Fruit fly (Drosophila melanogaster) whole organism, wandering third instar larva: ENCODE results near the gene CG18404.

Experiments used
- CG32264 ChIP-seq: fragments of 200-800 bp; sonication (Bioruptor generic); optimal IDR thresholded peaks from 2 replicates; lab custom pipeline; 2016; ENCODE audit warnings: missing biosample characterization, missing genetic modification characterization
- CG9705 ChIP-seq: fragments of 200-800 bp; sonication (Bioruptor generic); optimal IDR thresholded peaks from 2 replicates; lab custom pipeline; 2018; ENCODE audit warnings: missing biosample characterization, mild to moderate bottlenecking, missing genetic modification characterization
- CrebA ChIP-seq: fragments of 200-800 bp; sonication (Bioruptor generic); optimal IDR thresholded peaks from 2 replicates; lab custom pipeline; 2016; ENCODE audit warnings: missing biosample characterization, mild to moderate bottlenecking, missing genetic modification characterization, borderline replicate concordance
- Dfd ChIP-seq: fragments of >200 bp; optimal IDR thresholded peaks from 2 replicates; lab custom pipeline; 2017; ENCODE audit warnings: missing biosample characterization, missing genetic modification characterization
- Dif ChIP-seq: fragments of 200-275, 200-300 bp; sonication (Bioruptor generic); optimal IDR thresholded peaks from 2 replicates; lab custom pipeline; 2018; ENCODE audit warnings: missing biosample characterization, missing genetic modification characterization; ENCODE audit not compliant: partially characterized antibody
- GATAd ChIP-seq: sonication (Bioruptor generic); optimal IDR thresholded peaks from 2 replicates; lab custom pipeline; 2016; ENCODE audit warnings: missing biosample characterization, missing genetic modification characterization
- HLH106 ChIP-seq: fragments of 200-800 bp; optimal IDR thresholded peaks from 3 replicates; lab custom pipeline; 2019; ENCODE audit warnings: missing biosample characterization, mild to moderate bottlenecking, missing genetic modification characterization, moderate library complexity
- Hnf4 ChIP-seq: fragments of 200-800 bp; sonication (Bioruptor generic); optimal IDR thresholded peaks from 2 replicates; lab custom pipeline; 2016; ENCODE audit warnings: missing biosample characterization, mild to moderate bottlenecking, missing genetic modification characterization
- Hr78 ChIP-seq: fragments of >200 bp; optimal IDR thresholded peaks from 2 replicates; lab custom pipeline; 2017; ENCODE audit warnings: missing biosample characterization, missing genetic modification characterization
- Jra ChIP-seq: sonication (Bioruptor generic); optimal IDR thresholded peaks from 2 replicates; lab custom pipeline; 2016; ENCODE audit warnings: missing biosample characterization, missing genetic modification characterization
- Myc ChIP-seq: fragments of >200 bp; optimal IDR thresholded peaks from 2 replicates; lab custom pipeline; 2017
- N ChIP-seq: fragments of >200 bp; optimal IDR thresholded peaks from 2 replicates; lab custom pipeline; 2018; ENCODE audit warnings: missing biosample characterization, missing external identifiers, missing genetic modification characterization
- OdsH ChIP-seq: fragments of 200-800 bp; sonication (Bioruptor generic); optimal IDR thresholded peaks from 2 replicates; lab custom pipeline; 2016; ENCODE audit warnings: missing biosample characterization, mild to moderate bottlenecking, missing genetic modification characterization
- Rel ChIP-seq, 2 experiments: fragments of 200-800 bp; sonication (Bioruptor generic) in 1 of 2; optimal IDR thresholded peaks; 2 replicates in 1 of 2; 3 replicates in 1 of 2; lab custom pipeline; 2016 to 2019; ENCODE audit warnings: mild to moderate bottlenecking in 2 of 2, missing biosample characterization in 2 of 2, missing genetic modification characterization in 2 of 2, moderate library complexity in 1 of 2
- Sp1 ChIP-seq: fragments of 200-800 bp; sonication (Bioruptor generic); optimal IDR thresholded peaks from 3 replicates; lab custom pipeline; 2019; ENCODE audit warnings: missing biosample characterization, mild to moderate bottlenecking, missing genetic modification characterization, moderate library complexity
- Vsx2 ChIP-seq: fragments of 200-300, 225-300 bp; sonication (Bioruptor generic); optimal IDR thresholded peaks from 2 replicates; lab custom pipeline; 2018; ENCODE audit warnings: missing biosample characterization, missing genetic modification characterization; ENCODE audit not compliant: partially characterized antibody
- br ChIP-seq: fragments of 200-800 bp; sonication (Bioruptor generic); optimal IDR thresholded peaks from 2 replicates; lab custom pipeline; 2016; ENCODE audit warnings: missing biosample characterization, missing genetic modification characterization
- brk ChIP-seq: fragments of 200-800 bp; sonication (Bioruptor generic); optimal IDR thresholded peaks from 2 replicates; lab custom pipeline; 2016; ENCODE audit warnings: missing biosample characterization, mild to moderate bottlenecking, missing genetic modification characterization
- dmrt93B ChIP-seq: fragments of 200-800 bp; sonication (Bioruptor generic); optimal IDR thresholded peaks from 2 replicates; lab custom pipeline; 2018; ENCODE audit warnings: missing biosample characterization, mild to moderate bottlenecking, missing genetic modification characterization
- dsf ChIP-seq: sonication (Bioruptor generic); optimal IDR thresholded peaks from 2 replicates; lab custom pipeline; 2016; ENCODE audit warnings: missing biosample characterization, missing genetic modification characterization, borderline replicate concordance
- ey ChIP-seq: fragments of 200-800 bp; sonication (Bioruptor generic); optimal IDR thresholded peaks from 2 replicates; lab custom pipeline; 2016; ENCODE audit warnings: missing biosample characterization, missing genetic modification characterization
- foxo ChIP-seq, 2 experiments: fragments of 200-800 bp; sonication (Bioruptor generic); optimal IDR thresholded peaks; 2 replicates in 1 of 2; 3 replicates in 1 of 2; lab custom pipeline; 2016 to 2017; ENCODE audit warnings: missing biosample characterization in 2 of 2, missing genetic modification characterization in 2 of 2
- fru ChIP-seq: fragments of 200-800 bp; sonication (Bioruptor generic); optimal IDR thresholded peaks from 3 replicates; lab custom pipeline; 2016; ENCODE audit warnings: missing biosample characterization, mild to moderate bottlenecking, missing genetic modification characterization
- h ChIP-seq: fragments of 200-800 bp; sonication (Bioruptor generic); optimal IDR thresholded peaks from 3 replicates; lab custom pipeline; 2016; ENCODE audit warnings: missing biosample characterization, mild to moderate bottlenecking, missing genetic modification characterization
- lola ChIP-seq: fragments of >200 bp; optimal IDR thresholded peaks from 2 replicates; lab custom pipeline; 2017; ENCODE audit warnings: missing biosample characterization, missing genetic modification characterization
- pan ChIP-seq: fragments of >200 bp; optimal IDR thresholded peaks from 2 replicates; lab custom pipeline; 2017
- psq ChIP-seq: fragments of 200-800 bp; sonication (Bioruptor generic); optimal IDR thresholded peaks from 3 replicates; lab custom pipeline; 2017; ENCODE audit warnings: missing biosample characterization, mild to moderate bottlenecking, missing genetic modification characterization, moderate library complexity
- rgr ChIP-seq: fragments of 200-800 bp; sonication (Bioruptor generic); optimal IDR thresholded peaks from 3 replicates; lab custom pipeline; 2016; ENCODE audit warnings: missing biosample characterization, mild to moderate bottlenecking, missing genetic modification characterization
- sage ChIP-seq: fragments of 200-800 bp; sonication (Bioruptor generic); optimal IDR thresholded peaks from 2 replicates; lab custom pipeline; 2016; ENCODE audit warnings: missing biosample characterization, mild to moderate bottlenecking, missing genetic modification characterization
- sv ChIP-seq: fragments of 200-800 bp; sonication (Bioruptor generic); optimal IDR thresholded peaks from 3 replicates; lab custom pipeline; 2016; ENCODE audit warnings: missing biosample characterization, missing genetic modification characterization
- tai ChIP-seq: sonication (Bioruptor generic); optimal IDR thresholded peaks from 2 replicates; lab custom pipeline; 2016; ENCODE audit warnings: missing biosample characterization, missing genetic modification characterization
- usp ChIP-seq: fragments of >200 bp; optimal IDR thresholded peaks from 2 replicates; lab custom pipeline; 2017; ENCODE audit warnings: missing biosample characterization, missing genetic modification characterization
- woc ChIP-seq: sonication (Bioruptor generic); optimal IDR thresholded peaks from 2 replicates; lab custom pipeline; 2016; ENCODE audit warnings: missing biosample characterization, mild to moderate bottlenecking, missing genetic modification characterization

Gene CG18404

dm6 chr3R:30293478-30294122 lies 40.6 kb downstream of the CG18404 start (continued):
- TF ChIP-seq usp (no peak), rgr (peak; percentile 35), Jra (no peak)

- TF ChIP-seq foxo (GFP tag; optimal IDR thresholded peaks at IDR 0.05; lab: Kevin White, UChicago) (no peak), N (GFP tag; lab: Kevin White, UChicago) (no peak), GATAd (GFP tag; lab: Kevin White, UChicago) (no peak), br (GFP tag; lab: Kevin White, UChicago) (no peak)
Measured at dm6 chr3R:30294603-30295002, 41.6 kb downstream of the CG18404 start.

- TF ChIP-seq brk (GFP tag; lab: Kevin White, UChicago) (no peak), rgr (peak; percentile 3), ey (GFP tag; lab: Kevin White, UChicago) (no peak), OdsH (GFP tag; lab: Kevin White, UChicago) (peak; percentile 27), fru (GFP tag; lab: Kevin White, UChicago) (peak; percentile 24), psq (GFP tag; lab: Kevin White, UChicago) (peak; percentile 77), woc (GFP tag; lab: Kevin White, UChicago) (no peak), Sp1 (GFP tag; lab: Kevin White, UChicago) (peak; percentile 10), HLH106 (tag; lab: Kevin White, UChicago) (peak; percentile 6)
Measured at dm6 chr3R:30295022-30295421, 42.0 kb downstream of the CG18404 start.

dm6 chr3R:30296035-30296434 lies 43.1 kb downstream of the CG18404 start:
- TF ChIP-seq ey (GFP tag; lab: Kevin White, UChicago), result peak; percentile 83
- TF ChIP-seq HLH106 (tag; lab: Kevin White, UChicago), result peak; percentile 83
- TF ChIP-seq h, result peak; percentile 91
- TF ChIP-seq Rel (GFP tag; optimal IDR thresholded peaks at IDR 0.05; lab: Kevin White, UChicago), result peak; percentile 61
- peak; percentile 17 for TF ChIP-seq Rel (tag; optimal IDR thresholded peaks at IDR 0.05; lab: Kevin White, UChicago)
- peak; percentile 40 for TF ChIP-seq GATAd (GFP tag; lab: Kevin White, UChicago)
- peak; percentile 44 for TF ChIP-seq Dfd
- peak; percentile 87 for TF ChIP-seq fru (GFP tag; lab: Kevin White, UChicago)
- TF ChIP-seq CG32264 (GFP tag; lab: Kevin White, UChicago), result peak; percentile 60
- TF ChIP-seq dmrt93B (GFP tag; lab: Kevin White, UChicago), result peak; percentile 77
- peak; percentile 84 for TF ChIP-seq sage (GFP tag; lab: Kevin White, UChicago)
- TF ChIP-seq Jra, result peak; percentile 51
- peak; percentile 87 for TF ChIP-seq OdsH (GFP tag; lab: Kevin White, UChicago)
- TF ChIP-seq psq (GFP tag; lab: Kevin White, UChicago), result peak; percentile 82
- peak; percentile 77 for TF ChIP-seq brk (GFP tag; lab: Kevin White, UChicago)
- TF ChIP-seq Hr78 (GFP tag; lab: Kevin White, UChicago), result no peak
- peak in 1 of 2 experiments; percentile 88 for TF ChIP-seq foxo (GFP tag; optimal IDR thresholded peaks at IDR 0.05; lab: Kevin White, UChicago)
- peak; percentile 95 for TF ChIP-seq rgr
- TF ChIP-seq pan (lab: Kevin White, UChicago), result no peak
- TF ChIP-seq CG9705 (GFP tag; lab: Kevin White, UChicago), result peak; percentile 37
- TF ChIP-seq CrebA (GFP tag; lab: Kevin White, UChicago), result no peak
- TF ChIP-seq Myc (lab: Kevin White, UChicago), result no peak
- no peak for TF ChIP-seq Dif (GFP tag; lab: Kevin White, UChicago)
- peak; percentile 83 for TF ChIP-seq Sp1 (GFP tag; lab: Kevin White, UChicago)
- peak; percentile 86 for TF ChIP-seq Hnf4 (GFP tag; lab: Kevin White, UChicago)
- TF ChIP-seq Vsx2, result no peak
- peak; percentile 63 for TF ChIP-seq sv (GFP tag; lab: Kevin White, UChicago)
- peak; percentile 85 for TF ChIP-seq br (GFP tag; lab: Kevin White, UChicago)
- peak; percentile 73 for TF ChIP-seq tai
- TF ChIP-seq dsf (GFP tag; lab: Kevin White, UChicago), result peak; percentile 50
- no peak for TF ChIP-seq lola (GFP tag; lab: Kevin White, UChicago)
- TF ChIP-seq woc (GFP tag; lab: Kevin White, UChicago), result peak; percentile 43
